Fruit fly (Drosophila melanogaster): Measurements from ENCODE around the gene RnrL.
A peak's percentile ranks its signal among the peaks of the same experiment; 100 is the strongest.

RnrL gene

DNA sequence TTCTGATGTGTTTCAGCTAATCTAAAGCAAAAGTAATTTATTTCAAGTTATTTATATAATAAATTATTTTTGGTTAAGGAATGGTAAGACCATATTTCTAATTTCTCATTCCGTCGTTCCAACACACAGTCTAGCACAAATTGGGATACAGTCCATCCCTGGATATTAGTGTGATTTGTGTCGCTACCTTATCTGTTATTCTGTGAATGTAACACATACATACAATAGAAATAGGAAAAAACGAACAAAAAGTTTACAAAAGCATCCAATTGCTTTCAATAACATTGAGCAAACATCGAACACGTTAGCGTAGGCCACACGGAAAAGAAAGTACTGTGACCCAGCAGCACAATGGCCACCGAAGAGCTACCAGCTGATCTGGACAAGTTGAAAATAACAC is 38.8 kb upstream of the RnrL start, which contains the start of gene CG5056 (continued):
- no peak for TF ChIP-seq CG30403 (GFP tag; optimal IDR thresholded peaks at IDR 0.05)
- no peak for TF ChIP-seq peb (GFP tag; IDR thresholded peaks at IDR 0.05)
- TF ChIP-seq CG13894 (tag; optimal IDR thresholded peaks at IDR 0.05) = no peak
- TF ChIP-seq Hr39 (optimal IDR thresholded peaks at IDR 0.05) = no peak
- no peak for TF ChIP-seq CG11696 (GFP tag; IDR thresholded peaks at IDR 0.05)
- no peak for TF ChIP-seq zen2 (GFP tag; IDR thresholded peaks at IDR 0.05; ENCODE audit: partially characterized antibody)
- TF ChIP-seq Hsf (GFP tag; optimal IDR thresholded peaks at IDR 0.05) = peak; percentile 2
- TF ChIP-seq abd-A (tag; optimal IDR thresholded peaks at IDR 0.05) = no peak
- no peak for TF ChIP-seq CG8765 (GFP tag; IDR thresholded peaks at IDR 0.05)
- no peak for TF ChIP-seq tio (GFP tag; optimal IDR thresholded peaks at IDR 0.05)
- TF ChIP-seq ranshi (GFP tag; IDR thresholded peaks at IDR 0.05) = no peak
- no peak for TF ChIP-seq Drgx (GFP tag; IDR thresholded peaks at IDR 0.05)
- no peak for TF ChIP-seq dysf (GFP tag; IDR thresholded peaks at IDR 0.05)
- TF ChIP-seq wek (GFP tag; optimal IDR thresholded peaks at IDR 0.05) = no peak
- no peak for TF ChIP-seq sob (GFP tag; IDR thresholded peaks at IDR 0.05)
- TF ChIP-seq CG5245 (GFP tag; optimal IDR thresholded peaks at IDR 0.05) = no peak
- no peak for TF ChIP-seq trh (GFP tag; optimal IDR thresholded peaks at IDR 0.05)
- no peak for TF ChIP-seq CG2199 (GFP tag; IDR thresholded peaks at IDR 0.05)
- TF ChIP-seq CG17612 (GFP tag; IDR thresholded peaks at IDR 0.05) = no peak
- no peak for TF ChIP-seq CG17359 (tag; optimal IDR thresholded peaks at IDR 0.05)
- TF ChIP-seq gro (GFP tag; optimal IDR thresholded peaks at IDR 0.05) = peak; percentile 1
- TF ChIP-seq MESR4 (GFP tag; optimal IDR thresholded peaks at IDR 0.05) = peak; percentile 95
- TF ChIP-seq GATAe (GFP tag; conservative IDR thresholded peaks at IDR 0.05) = no peak
- no peak for TF ChIP-seq CG14965 (GFP tag; optimal IDR thresholded peaks at IDR 0.05; ENCODE audit: borderline replicate concordance)
- TF ChIP-seq Usf (GFP tag; optimal IDR thresholded peaks at IDR 0.05) = no peak
- TF ChIP-seq CG3726 (GFP tag; IDR thresholded peaks at IDR 0.05) = no peak
- TF ChIP-seq oc (tag; optimal IDR thresholded peaks at IDR 0.05) = no peak
- no peak for TF ChIP-seq CG8388 (GFP tag; optimal IDR thresholded peaks at IDR 0.05)
- TF ChIP-seq ATbp (GFP tag; optimal IDR thresholded peaks at IDR 0.05) = no peak
- no peak for TF ChIP-seq tup (GFP tag; optimal IDR thresholded peaks at IDR 0.05)
- no peak for TF ChIP-seq p53 (GFP tag; optimal IDR thresholded peaks at IDR 0.05)
- no peak for TF ChIP-seq psq (GFP tag; optimal IDR thresholded peaks at IDR 0.05)
- no peak for TF ChIP-seq CG12236 (GFP tag; optimal IDR thresholded peaks at IDR 0.05)
- peak; percentile 83 for TF ChIP-seq CG17802 (tag; optimal IDR thresholded peaks at IDR 0.05)
- no peak for TF ChIP-seq ap (GFP tag; IDR thresholded peaks at IDR 0.05)
- TF ChIP-seq CG7928 (GFP tag; optimal IDR thresholded peaks at IDR 0.05) = peak; percentile 95
- no peak for TF ChIP-seq cad (GFP tag; optimal IDR thresholded peaks at IDR 0.05)
- TF ChIP-seq CG12744 (GFP tag; optimal IDR thresholded peaks at IDR 0.05) = no peak
- no peak for TF ChIP-seq CG33213 (GFP tag; optimal IDR thresholded peaks at IDR 0.05)
- TF ChIP-seq h (optimal IDR thresholded peaks at IDR 0.05) = no peak
- TF ChIP-seq tx (GFP tag; optimal IDR thresholded peaks at IDR 0.05) = no peak
- peak; percentile 30; the same call in 1 of the 2 replicates for TF ChIP-seq CG14667 (GFP tag; IDR thresholded peaks at IDR 0.05)
- TF ChIP-seq ems (GFP tag; optimal IDR thresholded peaks at IDR 0.05) = no peak
- TF ChIP-seq dm (GFP tag; optimal IDR thresholded peaks at IDR 0.05) = no peak
- TF ChIP-seq CG9727 (GFP tag; optimal IDR thresholded peaks at IDR 0.05) = no peak
- TF ChIP-seq CG1792 (GFP tag; optimal IDR thresholded peaks at IDR 0.05) = no peak
- TF ChIP-seq chm (GFP tag; IDR thresholded peaks at IDR 0.05) = no peak
- TF ChIP-seq Sox102F (GFP tag; optimal IDR thresholded peaks at IDR 0.05) = no peak
- TF ChIP-seq inv (GFP tag; IDR thresholded peaks at IDR 0.05; ENCODE audit: partially characterized antibody) = no peak
- no peak for TF ChIP-seq CG11085 (GFP tag; IDR thresholded peaks at IDR 0.05)
- no peak for TF ChIP-seq Gsc (GFP tag; IDR thresholded peaks at IDR 0.05)
- TF ChIP-seq kay (GFP tag; optimal IDR thresholded peaks at IDR 0.05) = no peak
- TF ChIP-seq CG10431 (GFP tag; optimal IDR thresholded peaks at IDR 0.05) = no peak
- TF ChIP-seq Sin3A (optimal IDR thresholded peaks at IDR 0.05) = no peak

Measured in whole organism, embryonic.